Fruit fly (Drosophila melanogaster): ENCODE data around the gene robo2.

Gene robo2

DNA sequence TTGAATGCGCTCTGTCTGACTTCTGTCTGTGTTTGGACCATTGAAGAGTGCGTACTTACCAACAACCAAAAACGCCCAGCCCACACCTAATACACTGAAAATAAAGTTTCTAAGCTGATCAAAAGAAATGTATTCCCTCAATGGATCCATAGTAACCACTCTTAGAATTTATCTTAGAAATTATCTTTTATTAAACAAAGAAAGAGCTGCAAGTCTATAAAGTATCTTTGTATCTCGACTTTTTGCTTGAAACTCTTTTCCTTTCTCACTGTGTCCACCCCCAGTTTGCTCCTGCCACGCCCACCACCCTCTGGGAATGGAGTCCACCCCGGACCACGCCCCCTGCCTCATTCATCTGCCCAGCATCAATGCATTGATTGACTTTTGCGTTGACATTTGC lies 42.6 kb downstream of the robo2 start (continued):
- TF ChIP-seq Fer2 (tag; optimal IDR thresholded peaks at IDR 0.05) = no peak
- TF ChIP-seq mirr (GFP tag; optimal IDR thresholded peaks at IDR 0.05) = no peak
- no peak for TF ChIP-seq chinmo (GFP tag; IDR thresholded peaks at IDR 0.05; ENCODE audit: partially characterized antibody)
- peak; percentile 9 for TF ChIP-seq CG8388 (GFP tag; optimal IDR thresholded peaks at IDR 0.05)
- TF ChIP-seq CG2889 (GFP tag; IDR thresholded peaks at IDR 0.05) = no peak
- TF ChIP-seq Sox102F (GFP tag; optimal IDR thresholded peaks at IDR 0.05) = peak; percentile 27
- no peak for TF ChIP-seq GATAe (GFP tag; conservative IDR thresholded peaks at IDR 0.05)
- TF ChIP-seq CG10431 (GFP tag; optimal IDR thresholded peaks at IDR 0.05) = no peak
- TF ChIP-seq mld (GFP tag; IDR thresholded peaks at IDR 0.05; ENCODE audit: partially characterized antibody) = no peak
- TF ChIP-seq seq (GFP tag; IDR thresholded peaks at IDR 0.05) = 0 out of 2 replicates have a peak, but pooled peaks have one; percentile 31
- TF ChIP-seq row (GFP tag; IDR thresholded peaks at IDR 0.05) = peak; percentile 55
- TF ChIP-seq CG2712 (tag; optimal IDR thresholded peaks at IDR 0.05) = peak; percentile 26
- no peak for TF ChIP-seq CG43689 (GFP tag; IDR thresholded peaks at IDR 0.05)
- TF ChIP-seq CG34224 (GFP tag; IDR thresholded peaks at IDR 0.05; ENCODE audit: partially characterized antibody) = no peak
- TF ChIP-seq lab (GFP tag; optimal IDR thresholded peaks at IDR 0.05) = peak; percentile 19
- TF ChIP-seq Bteb2 (GFP tag; optimal IDR thresholded peaks at IDR 0.05) = no peak
- no peak for TF ChIP-seq Hmr (GFP tag; optimal IDR thresholded peaks at IDR 0.05)
- TF ChIP-seq Hr51 (GFP tag; optimal IDR thresholded peaks at IDR 0.05) = peak in 1 of 2 experiments; percentile 1
- TF ChIP-seq CG11093 (GFP tag; IDR thresholded peaks at IDR 0.05) = no peak
- 0 out of 2 replicates have a peak, but pooled peaks have one; percentile 24 for TF ChIP-seq ara (GFP tag; IDR thresholded peaks at IDR 0.05)
- TF ChIP-seq Max (GFP tag; optimal IDR thresholded peaks at IDR 0.05) = no peak
- TF ChIP-seq NK7.1 (GFP tag; optimal IDR thresholded peaks at IDR 0.05) = no peak
- TF ChIP-seq CG10267 (tag; optimal IDR thresholded peaks at IDR 0.05) = no peak
- TF ChIP-seq CG14050 (GFP tag; IDR thresholded peaks at IDR 0.05) = no peak
- peak; percentile 28; the same call in 1 of the 2 replicates for TF ChIP-seq ttk (GFP tag; IDR thresholded peaks at IDR 0.05)
- TF ChIP-seq Ptx1 (GFP tag; IDR thresholded peaks at IDR 0.05) = peak; percentile 35; the same call in 1 of the 2 replicates
- peak; percentile 22; the same call in 1 of the 3 replicates for TF ChIP-seq Aef1 (GFP tag; IDR thresholded peaks at IDR 0.05)
- TF ChIP-seq Nf-YA (GFP tag; IDR thresholded peaks at IDR 0.05) = no peak
- TF ChIP-seq CG11504 (tag; optimal IDR thresholded peaks at IDR 0.05) = peak; percentile 36
- peak; percentile 12 for TF ChIP-seq dmrt99B (tag; optimal IDR thresholded peaks at IDR 0.05)
- 0 out of 2 replicates have a peak, but pooled peaks have one; percentile 10 for TF ChIP-seq CG31441 (GFP tag; IDR thresholded peaks at IDR 0.05)
- no peak for TF ChIP-seq Dip3 (GFP tag; optimal IDR thresholded peaks at IDR 0.05)
- TF ChIP-seq Sry-β (GFP tag; optimal IDR thresholded peaks at IDR 0.05) = no peak
- no peak for TF ChIP-seq CG33213 (GFP tag; optimal IDR thresholded peaks at IDR 0.05)
- no peak for TF ChIP-seq Meics (GFP tag; optimal IDR thresholded peaks at IDR 0.05)
- no peak for TF ChIP-seq tin (GFP tag; optimal IDR thresholded peaks at IDR 0.05)
- peak; percentile 17 for TF ChIP-seq gem (tag; optimal IDR thresholded peaks at IDR 0.05)
- no peak for TF ChIP-seq maf-S (GFP tag; optimal IDR thresholded peaks at IDR 0.05)
- TF ChIP-seq CG17385 (GFP tag; optimal IDR thresholded peaks at IDR 0.05) = no peak
- TF ChIP-seq CG7963 (GFP tag; IDR thresholded peaks at IDR 0.05; ENCODE audit: partially characterized antibody) = no peak
- no peak for TF ChIP-seq prd (optimal IDR thresholded peaks at IDR 0.05)
- TF ChIP-seq prd (GFP tag; IDR thresholded peaks at IDR 0.05) = peak; percentile 7; the same call in 1 of the 3 replicates
- no peak for TF ChIP-seq CG5245 (GFP tag; optimal IDR thresholded peaks at IDR 0.05)
- no peak for TF ChIP-seq Xbp1 (GFP tag; optimal IDR thresholded peaks at IDR 0.05)
- no peak for TF ChIP-seq CG2202 (tag; optimal IDR thresholded peaks at IDR 0.05)
- TF ChIP-seq CG31365 (tag; optimal IDR thresholded peaks at IDR 0.05) = no peak
- no peak for TF ChIP-seq CG14667 (GFP tag; IDR thresholded peaks at IDR 0.05)
- no peak for TF ChIP-seq CkIIα-i1 (GFP tag; IDR thresholded peaks at IDR 0.05)
- TF ChIP-seq CG1529 (GFP tag; optimal IDR thresholded peaks at IDR 0.05) = no peak
- 0 out of 2 replicates have a peak, but pooled peaks have one; percentile 36 for TF ChIP-seq ssp (GFP tag; IDR thresholded peaks at IDR 0.05)
- TF ChIP-seq her (GFP tag; optimal IDR thresholded peaks at IDR 0.05) = no peak
